Fruit fly (Drosophila melanogaster): Measurements from ENCODE around the gene aus.

Gene aus

dm6 chr3R:21319120-21319519 lies 30.3 kb downstream of the aus start:
- no peak for TF ChIP-seq CG17801 (GFP tag; optimal IDR thresholded peaks at IDR 0.05; ENCODE audit: partially characterized antibody)

- peak; percentile 29 for TF ChIP-seq CG17801 (GFP tag; optimal IDR thresholded peaks at IDR 0.05; ENCODE audit: partially characterized antibody)
Observed at dm6 chr3R:21297387-21297956, 51.9 kb downstream of the aus start.

dm6 chr3R:21296728-21297386 lies 52.5 kb downstream of the aus start:
- no peak for TF ChIP-seq CG17801 (GFP tag; optimal IDR thresholded peaks at IDR 0.05; ENCODE audit: partially characterized antibody)

dm6 chr3R:21296038-21296727 lies 53.2 kb downstream of the aus start:
- TF ChIP-seq CG17801 (GFP tag; optimal IDR thresholded peaks at IDR 0.05; ENCODE audit: partially characterized antibody): peak; percentile 93

- TF ChIP-seq CG17801 (GFP tag; optimal IDR thresholded peaks at IDR 0.05; ENCODE audit: partially characterized antibody): no peak
Observed at dm6 chr3R:21295695-21296037, 53.7 kb downstream of the aus start.

dm6 chr3R:21295004-21295403 lies 54.4 kb downstream of the aus start:
- TF ChIP-seq CG17801 (GFP tag; optimal IDR thresholded peaks at IDR 0.05; ENCODE audit: partially characterized antibody): no peak

dm6 chr3R:21293833-21294232 lies 55.6 kb downstream of the aus start, which contains the start of gene SIFaR:
TSS of gene SIFaR (minus strand) at chr3R:21293998.
- no peak for TF ChIP-seq CG17801 (GFP tag; optimal IDR thresholded peaks at IDR 0.05; ENCODE audit: partially characterized antibody)

- TF ChIP-seq CG17801 (GFP tag; optimal IDR thresholded peaks at IDR 0.05; ENCODE audit: partially characterized antibody): no peak
Observed at dm6 chr3R:21289071-21289613, 60.3 kb downstream of the aus start.

- TF ChIP-seq CG17801 (GFP tag; optimal IDR thresholded peaks at IDR 0.05; ENCODE audit: partially characterized antibody): no peak
Observed at dm6 chr3R:21288462-21288861, 60.9 kb downstream of the aus start.

dm6 chr3R:21282897-21283296 lies 66.5 kb downstream of the aus start, which contains the start of gene CG17298:
TSS of gene CG17298 (plus strand) at chr3R:21283197.
- TF ChIP-seq CG17801 (GFP tag; optimal IDR thresholded peaks at IDR 0.05; ENCODE audit: partially characterized antibody): no peak

dm6 chr3R:21276111-21276510 lies 73.3 kb downstream of the aus start, which contains the start of gene CG3301:
TSS of gene CG3301 (minus strand) at chr3R:21276249.
- TF ChIP-seq CG17801 (GFP tag; optimal IDR thresholded peaks at IDR 0.05; ENCODE audit: partially characterized antibody): no peak

dm6 chr3R:21274870-21275269 lies 74.5 kb downstream of the aus start:
- no peak for TF ChIP-seq CG17801 (GFP tag; optimal IDR thresholded peaks at IDR 0.05; ENCODE audit: partially characterized antibody)

- peak; percentile 38 for TF ChIP-seq CG17801 (GFP tag; optimal IDR thresholded peaks at IDR 0.05; ENCODE audit: partially characterized antibody)
Observed at dm6 chr3R:21273427-21274038, 75.9 kb downstream of the aus start, which contains the start of gene CG3308. TSS of gene CG3308 (minus strand) at chr3R:21273817.

- no peak for TF ChIP-seq CG17801 (GFP tag; optimal IDR thresholded peaks at IDR 0.05; ENCODE audit: partially characterized antibody)
Observed at dm6 chr3R:21271208-21271607, 78.2 kb downstream of the aus start.

dm6 chr3R:21270609-21271143 lies 78.7 kb downstream of the aus start:
- no peak for TF ChIP-seq CG17801 (GFP tag; optimal IDR thresholded peaks at IDR 0.05; ENCODE audit: partially characterized antibody)
